Worm (Caenorhabditis elegans) whole organism, L2 larva: ENCODE data around the gene ZC190.8.

Experiments used
- F13H6.1 ChIP-seq: sonication (generic microtip); optimal IDR thresholded peaks from 2 replicates; lab custom pipeline; 2016; ENCODE audit warnings: missing genetic modification characterization, missing compliant biosample characterization
- ZK546.5 ChIP-seq: sonication (generic microtip); optimal IDR thresholded peaks from 2 replicates; lab custom pipeline; 2017; ENCODE audit warnings: missing biosample characterization, missing genetic modification characterization
- alr-1 ChIP-seq: fragments of 150-350 bp; optimal IDR thresholded peaks from 2 replicates; lab custom pipeline; 2014; ENCODE audit warnings: missing biosample characterization, missing genetic modification characterization
- aly-2 ChIP-seq: fragments of 150-350 bp; optimal IDR thresholded peaks from 2 replicates; lab custom pipeline; 2014; ENCODE audit warnings: missing biosample characterization, missing genetic modification characterization
- blmp-1 ChIP-seq: sonication (generic microtip); optimal IDR thresholded peaks from 2 replicates; lab custom pipeline; 2017; ENCODE audit warnings: missing genetic modification characterization, mild to moderate bottlenecking, missing compliant biosample characterization, antibody characterized with exemption, moderate library complexity; ENCODE audit not compliant: insufficient read depth
- ceh-82 ChIP-seq: fragments of 150-350 bp; optimal IDR thresholded peaks from 2 replicates; lab custom pipeline; 2014; ENCODE audit warnings: missing biosample characterization, missing genetic modification characterization
- crh-2 ChIP-seq: sonication (generic microtip); optimal IDR thresholded peaks from 2 replicates; lab custom pipeline; 2017; ENCODE audit warnings: missing biosample characterization, missing genetic modification characterization
- dmd-4 ChIP-seq: sonication (generic microtip); optimal IDR thresholded peaks from 2 replicates; lab custom pipeline; 2017; ENCODE audit warnings: missing biosample characterization, missing genetic modification characterization
- elt-3 ChIP-seq: sonication (generic microtip); optimal IDR thresholded peaks from 2 replicates; lab custom pipeline; 2017; ENCODE audit warnings: missing biosample characterization, missing genetic modification characterization
- fos-1 ChIP-seq: fragments of 150-350 bp; optimal IDR thresholded peaks from 2 replicates; lab custom pipeline; 2014; ENCODE audit warnings: missing biosample characterization, missing genetic modification characterization
- gmeb-1 ChIP-seq: fragments of 150-350 bp; optimal IDR thresholded peaks from 2 replicates; lab custom pipeline; 2014; ENCODE audit warnings: missing biosample characterization, missing genetic modification characterization
- lin-13 ChIP-seq: fragments of 150-350 bp; optimal IDR thresholded peaks from 2 replicates; lab custom pipeline; 2014; ENCODE audit warnings: missing biosample characterization, missing genetic modification reagents, missing genetic modification characterization
- lin-39 ChIP-seq: fragments of 150-350 bp; optimal IDR thresholded peaks from 2 replicates; lab custom pipeline; 2014; ENCODE audit warnings: missing biosample characterization, missing genetic modification reagents, missing genetic modification characterization
- mab-5 ChIP-seq: fragments of 150-350 bp; optimal IDR thresholded peaks from 2 replicates; lab custom pipeline; 2014; ENCODE audit warnings: missing biosample characterization, missing genetic modification characterization
- mdl-1 ChIP-seq, 2 experiments: fragments of 150-350 bp in 1 of 2; sonication (generic microtip) in 1 of 2; optimal IDR thresholded peaks; 2 replicates each; lab custom pipeline; 2017; ENCODE audit warnings: missing biosample characterization in 2 of 2, missing genetic modification characterization in 2 of 2
- nhr-10 ChIP-seq: sonication (generic microtip); optimal IDR thresholded peaks from 2 replicates; lab custom pipeline; 2017; ENCODE audit warnings: missing biosample characterization, missing genetic modification characterization
- nhr-11 ChIP-seq: fragments of 150-350 bp; optimal IDR thresholded peaks from 2 replicates; lab custom pipeline; 2014; ENCODE audit warnings: missing biosample characterization, missing genetic modification characterization
- nhr-12 ChIP-seq: fragments of 150-350 bp; optimal IDR thresholded peaks from 2 replicates; lab custom pipeline; 2014; ENCODE audit warnings: missing biosample characterization, missing genetic modification characterization
- nhr-129 ChIP-seq: fragments of 150-350 bp; optimal IDR thresholded peaks from 2 replicates; lab custom pipeline; 2014; ENCODE audit warnings: missing biosample characterization, missing genetic modification characterization
- nhr-21 ChIP-seq: fragments of 150-350 bp; optimal IDR thresholded peaks from 2 replicates; lab custom pipeline; 2014; ENCODE audit warnings: missing biosample characterization, missing genetic modification characterization
- nhr-23 ChIP-seq: fragments of 150-350 bp; optimal IDR thresholded peaks from 2 replicates; lab custom pipeline; 2014; ENCODE audit warnings: missing biosample characterization, missing genetic modification reagents, missing genetic modification characterization
- nhr-237 ChIP-seq: fragments of 150-350 bp; optimal IDR thresholded peaks from 2 replicates; lab custom pipeline; 2014; ENCODE audit warnings: missing biosample characterization, missing genetic modification characterization
- nhr-25 ChIP-seq: fragments of 150-350 bp; sonication (generic microtip); optimal IDR thresholded peaks from 3 replicates; lab custom pipeline; 2014; ENCODE audit warnings: missing biosample characterization, missing genetic modification characterization
- nhr-6 ChIP-seq: fragments of 150-350 bp; optimal IDR thresholded peaks from 2 replicates; lab custom pipeline; 2014; ENCODE audit warnings: missing biosample characterization, missing genetic modification characterization
- peb-1 ChIP-seq: fragments of 150-350 bp; optimal IDR thresholded peaks from 2 replicates; lab custom pipeline; 2014; ENCODE audit warnings: missing biosample characterization, missing genetic modification characterization
- sem-4 ChIP-seq: fragments of 150-350 bp; optimal IDR thresholded peaks from 2 replicates; lab custom pipeline; 2014; ENCODE audit warnings: missing biosample characterization, missing genetic modification reagents, missing genetic modification characterization
- sma-9 ChIP-seq, 2 experiments: fragments of 150-350 bp in 1 of 2; sonication (generic microtip) in 1 of 2; optimal IDR thresholded peaks; 2 replicates each; lab custom pipeline; 2014 to 2016; ENCODE audit warnings: missing genetic modification characterization in 2 of 2, mild to moderate bottlenecking in 1 of 2, missing biosample characterization in 1 of 2, missing compliant biosample characterization in 1 of 2, missing genetic modification reagents in 1 of 2, moderate library complexity in 1 of 2
- snpc-4 ChIP-seq: fragments of 150-350 bp; optimal IDR thresholded peaks from 2 replicates; lab custom pipeline; 2014; ENCODE audit warnings: missing biosample characterization, missing genetic modification characterization
- unc-39 ChIP-seq: fragments of 150-350 bp; optimal IDR thresholded peaks from 2 replicates; lab custom pipeline; 2014; ENCODE audit warnings: missing biosample characterization, missing genetic modification characterization
- unc-55 ChIP-seq: fragments of 150-350 bp; sonication (generic microtip); optimal IDR thresholded peaks from 3 replicates; lab custom pipeline; 2014; ENCODE audit warnings: missing biosample characterization, missing genetic modification reagents, missing genetic modification characterization
- ztf-1 ChIP-seq: fragments of 200-800 bp; sonication (Bioruptor generic); conservative IDR thresholded peaks from 2 replicates; pipeline ENCODE4 v1.3.6; 2022; ENCODE audit warnings: missing genetic modification characterization, missing compliant biosample characterization
- ztf-11 ChIP-seq: sonication (generic microtip); optimal IDR thresholded peaks from 2 replicates; lab custom pipeline; 2017; ENCODE audit warnings: missing biosample characterization, missing genetic modification characterization
- ztf-4 ChIP-seq: fragments of 150-350 bp; optimal IDR thresholded peaks from 2 replicates; lab custom pipeline; 2014; ENCODE audit warnings: missing biosample characterization, missing genetic modification characterization

Gene ZC190.8

ce11 chrV:8687707-8688106 is at the start of gene ZC190.8:
Gene ZC190.8 (minus strand): TSS chrV:8687807.
- no peak for TF ChIP-seq sem-4
- TF ChIP-seq dmd-4 (tag; lab: Kevin White, UChicago) = no peak
- no peak for TF ChIP-seq mdl-1 (tag; optimal IDR thresholded peaks at IDR 0.05; lab: Kevin White, UChicago)
- no peak for TF ChIP-seq peb-1 (tag; lab: Kevin White, UChicago)
- no peak for TF ChIP-seq mab-5 (tag; lab: Kevin White, UChicago)
- TF ChIP-seq F13H6.1 = no peak
- no peak for TF ChIP-seq nhr-129 (tag; lab: Kevin White, UChicago)
- no peak for TF ChIP-seq sma-9 (GFP tag; optimal IDR thresholded peaks at IDR 0.05; lab: Kevin White, UChicago)
- TF ChIP-seq sma-9 (tag; optimal IDR thresholded peaks at IDR 0.05; lab: Kevin White, UChicago) = no peak
- TF ChIP-seq crh-2 = no peak
- TF ChIP-seq lin-13 (GFP tag; lab: Kevin White, UChicago) = no peak
- no peak for TF ChIP-seq snpc-4 (tag; lab: Kevin White, UChicago)
- no peak for TF ChIP-seq gmeb-1 (tag; lab: Kevin White, UChicago)
- TF ChIP-seq nhr-21 (tag; lab: Kevin White, UChicago) = no peak

DNA sequence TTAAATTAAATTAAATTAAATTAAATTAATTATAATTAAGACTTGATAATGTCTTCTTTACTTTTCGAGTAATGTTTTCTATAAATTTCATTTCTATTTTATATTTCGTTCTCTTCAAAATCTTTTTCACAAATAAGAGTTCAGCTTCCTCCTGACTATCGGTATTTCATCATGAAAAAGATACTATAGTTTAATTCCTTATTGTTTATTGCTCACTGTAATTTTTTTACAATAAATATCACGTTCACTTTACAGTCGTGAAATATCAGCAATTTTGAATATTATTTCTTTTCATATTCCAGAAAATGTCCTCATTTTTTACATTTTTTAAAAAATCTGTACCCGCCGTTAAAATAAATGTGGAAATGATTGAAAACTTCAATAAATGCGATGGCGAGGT is 48.8 kb upstream of the ZC190.8 start, which contains the start of gene ZC196.3:
Gene ZC196.3, plus strand, starts transcription at position 301 of the 400 bp plus-strand sequence.
- TF ChIP-seq sma-9 (GFP tag; optimal IDR thresholded peaks at IDR 0.05; lab: Kevin White, UChicago) (no peak), sma-9 (tag; optimal IDR thresholded peaks at IDR 0.05; lab: Kevin White, UChicago) (no peak), elt-3 (tag; lab: Kevin White, UChicago) (no peak), ceh-82 (no peak), blmp-1 (no peak), nhr-11 (tag; lab: Kevin White, UChicago) (no peak), nhr-6 (tag; lab: Kevin White, UChicago) (no peak), unc-39 (tag; lab: Kevin White, UChicago) (no peak), mdl-1 (tag; optimal IDR thresholded peaks at IDR 0.05; lab: Kevin White, UChicago) (no peak)

DNA sequence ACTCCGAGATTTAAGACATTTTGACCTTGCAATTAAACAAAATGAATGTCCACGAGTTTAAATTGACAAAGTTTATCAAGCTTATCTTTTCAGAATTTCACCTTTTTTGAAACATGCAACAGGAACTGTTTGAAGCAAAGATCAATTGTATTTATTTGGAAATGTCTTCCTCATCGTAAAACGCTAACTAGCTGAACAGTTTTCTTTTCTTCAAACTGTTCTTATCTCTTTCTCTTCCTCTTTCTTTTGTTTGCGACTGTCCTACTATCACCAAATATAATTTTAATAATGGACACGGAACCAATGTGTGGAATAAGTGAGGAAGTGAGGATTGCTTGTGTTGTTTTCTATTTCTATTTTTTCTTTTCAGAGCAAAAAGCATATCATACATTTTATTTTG is 45.3 kb upstream of the ZC190.8 start, which contains the start of gene ZC196.4:
Gene ZC196.4, plus strand, starts transcription at position 173 of the 400 bp plus-strand sequence.
- peak; percentile 45 for TF ChIP-seq fos-1
- no peak for TF ChIP-seq crh-2

DNA sequence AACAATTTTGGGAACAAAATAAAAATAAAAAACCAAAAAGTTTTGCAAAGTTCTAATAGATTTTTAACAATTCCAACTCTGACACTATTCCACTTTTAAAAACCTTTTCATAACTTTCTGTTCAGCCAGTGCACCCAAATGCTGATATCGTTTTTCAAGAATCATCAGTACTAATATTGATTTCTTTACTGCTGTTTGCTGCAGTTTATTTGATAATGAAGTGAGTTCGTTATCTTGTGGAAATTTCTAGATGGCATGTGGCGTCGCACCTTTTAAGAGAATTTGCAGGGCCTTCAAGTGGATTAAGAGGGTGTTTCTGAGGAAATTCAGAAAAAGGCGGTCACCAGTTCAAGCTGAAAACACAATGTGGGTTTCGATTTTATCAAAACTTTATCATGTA is 43.4 kb upstream of the ZC190.8 start:
- TF ChIP-seq lin-39 (tag; lab: Kevin White, UChicago) (no peak), fos-1 (peak; percentile 20), snpc-4 (tag; lab: Kevin White, UChicago) (no peak)

DNA sequence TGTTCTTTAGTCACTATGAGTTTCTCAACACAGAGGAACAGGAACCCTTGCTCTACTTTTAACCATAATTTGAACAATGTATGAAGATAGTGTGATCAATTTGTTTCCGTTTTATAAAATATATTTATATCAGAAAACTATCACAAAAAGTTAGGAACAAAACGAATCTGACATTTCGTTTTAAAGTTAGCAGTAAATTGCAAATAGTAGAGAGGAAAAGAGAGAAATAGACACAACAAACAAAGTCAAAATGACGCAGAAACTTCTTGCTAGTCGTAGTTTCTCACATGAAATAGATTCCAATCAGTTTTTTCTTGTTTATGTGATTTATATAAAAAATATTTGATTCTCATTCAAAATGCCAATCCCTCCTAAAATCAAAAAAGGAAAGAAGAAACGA is 41.5 kb upstream of the ZC190.8 start, which contains the start of gene ZC196.5:
Gene ZC196.5, plus strand, starts transcription at position 301 of the 400 bp plus-strand sequence.
- TF ChIP-seq sma-9 (GFP tag; optimal IDR thresholded peaks at IDR 0.05; lab: Kevin White, UChicago) (no peak), sma-9 (tag; optimal IDR thresholded peaks at IDR 0.05; lab: Kevin White, UChicago) (no peak), nhr-25 (no peak), nhr-10 (tag; lab: Kevin White, UChicago) (no peak), nhr-237 (tag; lab: Kevin White, UChicago) (no peak), ztf-1 (GFP tag; lab: Robert Waterston, UW) (no peak), nhr-21 (tag; lab: Kevin White, UChicago) (no peak), blmp-1 (no peak), elt-3 (tag; lab: Kevin White, UChicago) (no peak), crh-2 (no peak), peb-1 (tag; lab: Kevin White, UChicago) (no peak), snpc-4 (tag; lab: Kevin White, UChicago) (no peak), ZK546.5 (tag; lab: Kevin White, UChicago) (no peak), ztf-4 (tag; lab: Kevin White, UChicago) (no peak), ztf-11 (no peak), unc-55 (no peak), nhr-12 (no peak), nhr-23 (tag; lab: Kevin White, UChicago) (no peak)

- TF ChIP-seq aly-2 (tag; lab: Kevin White, UChicago) (no peak), alr-1 (tag; lab: Kevin White, UChicago) (no peak)
- TF ChIP-seq, all 48 proteins: peak for 0
Measured at ce11 chrV:8727077-8727476, 39.5 kb upstream of the ZC190.8 start, which contains the start of gene ZC196.9. Gene ZC196.9 (minus strand): TSS chrV:8727177.
